Fruit fly (Drosophila melanogaster): ENCODE results near the gene CG5687.

The CG5687 gene

DNA sequence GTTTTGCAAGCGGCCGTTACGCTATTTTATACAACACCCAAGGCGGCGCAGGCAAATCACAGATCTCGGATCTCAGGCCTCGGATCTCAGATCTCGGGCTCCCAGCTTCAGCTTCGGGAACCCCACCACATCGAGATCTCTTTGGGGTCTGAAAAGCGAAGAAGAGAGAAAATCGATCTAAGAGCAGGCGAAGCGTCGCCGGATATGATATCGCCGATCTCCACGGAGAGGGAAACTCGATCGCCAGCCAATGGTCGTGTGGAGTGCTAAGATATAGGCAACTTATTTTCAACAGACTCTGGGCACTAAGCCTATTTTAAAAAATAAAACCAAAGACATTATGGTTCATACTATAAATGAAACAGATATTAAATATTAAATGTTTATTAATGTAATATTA lies at the start of gene CG5687, which contains the start of gene CG46523:
TSS of gene CG5687 (minus strand) at position 337 of the 400 bp plus-strand sequence.
TSS of gene CG46523 (minus strand) at position 337 of the 400 bp plus-strand sequence.
- TF ChIP-seq EcR (GFP tag; optimal IDR thresholded peaks at IDR 0.05) (no peak), CG8478 (optimal IDR thresholded peaks at IDR 0.05) (no peak), psq (optimal IDR thresholded peaks at IDR 0.05) (no peak), Dll (optimal IDR thresholded peaks at IDR 0.05) (no peak), pan (optimal IDR thresholded peaks at IDR 0.05) (no peak), usp (GFP tag; optimal IDR thresholded peaks at IDR 0.05) (no peak)

DNA sequence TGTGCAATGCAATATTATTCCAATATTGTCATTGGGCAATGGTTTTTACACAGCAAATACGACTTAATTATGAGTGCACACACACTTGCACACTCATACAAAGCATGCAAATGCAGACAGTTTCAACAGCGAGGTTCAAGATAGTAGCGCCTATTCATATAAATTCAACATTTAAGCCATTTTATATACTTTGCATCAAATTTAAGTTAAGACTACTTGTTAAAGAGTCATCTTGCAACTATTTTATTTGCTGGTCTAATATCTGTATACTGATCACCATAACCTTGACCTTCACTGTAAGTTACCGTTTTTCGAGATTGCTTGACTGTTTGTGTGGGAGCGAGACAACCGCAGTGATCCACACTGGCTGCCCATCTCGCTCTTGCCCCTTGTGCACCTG lies 46.5 kb upstream of the CG5687 start:
- TF ChIP-seq psq (optimal IDR thresholded peaks at IDR 0.05) (no peak), EcR (GFP tag; optimal IDR thresholded peaks at IDR 0.05) (no peak), Dll (optimal IDR thresholded peaks at IDR 0.05) (no peak), pan (optimal IDR thresholded peaks at IDR 0.05) (no peak), usp (GFP tag; optimal IDR thresholded peaks at IDR 0.05) (no peak), CG8478 (optimal IDR thresholded peaks at IDR 0.05) (no peak)

DNA sequence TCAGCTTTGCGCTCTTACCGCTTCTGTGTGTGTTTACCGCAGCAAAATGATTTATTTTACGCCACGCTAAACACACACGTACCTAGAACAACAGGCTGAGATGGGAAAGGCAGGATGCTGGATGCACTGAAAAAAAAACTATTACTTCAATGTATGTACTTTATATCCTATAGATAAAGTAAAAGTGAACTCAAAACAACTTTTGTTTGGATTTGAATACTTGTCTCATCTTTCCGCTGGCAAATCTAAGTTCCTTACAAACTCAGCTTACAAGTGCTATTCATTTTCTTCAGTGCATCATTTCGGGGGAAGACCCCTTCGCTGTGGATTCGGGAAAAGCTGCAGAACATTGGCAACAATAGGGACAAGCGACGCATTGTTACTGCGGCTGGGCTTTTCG lies 37.9 kb upstream of the CG5687 start:
- TF ChIP-seq usp (GFP tag; optimal IDR thresholded peaks at IDR 0.05) (no peak), EcR (GFP tag; optimal IDR thresholded peaks at IDR 0.05) (no peak), pan (optimal IDR thresholded peaks at IDR 0.05) (no peak), psq (optimal IDR thresholded peaks at IDR 0.05) (no peak), CG8478 (optimal IDR thresholded peaks at IDR 0.05) (no peak), Dll (optimal IDR thresholded peaks at IDR 0.05) (no peak)

DNA sequence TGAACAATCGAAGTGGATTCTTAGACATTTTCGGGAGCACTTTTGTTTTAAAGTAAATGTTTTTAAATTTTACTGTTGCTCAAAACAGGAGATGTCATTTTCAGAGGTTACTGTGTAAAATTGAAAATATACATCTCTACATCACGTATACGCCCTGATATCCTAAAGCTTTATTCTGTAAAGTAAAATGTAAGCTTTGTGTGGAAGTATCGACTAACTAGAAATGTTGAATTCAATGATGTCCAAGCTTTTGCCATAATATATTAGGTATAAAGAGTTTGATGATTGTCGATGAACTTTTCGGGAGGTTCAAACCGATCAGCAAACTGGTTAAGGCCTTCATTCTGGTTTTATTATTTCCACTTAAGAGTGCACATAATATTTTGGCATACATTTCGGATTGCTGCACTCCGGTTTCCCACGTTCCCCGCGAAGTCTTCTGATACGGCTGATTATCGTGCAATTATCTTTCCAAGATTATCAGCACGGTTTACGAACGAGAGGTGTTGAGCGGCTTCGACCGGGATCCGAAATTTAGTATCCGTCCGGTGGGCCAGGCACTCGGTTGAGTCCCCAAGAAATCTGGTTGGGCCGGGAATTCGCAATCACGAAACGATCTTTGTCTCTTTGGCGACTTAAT lies 32.3 kb upstream of the CG5687 start, which contains the start of the genes CG11815 and acs:
TSS of gene CG11815 (minus strand) at position 98 of the 640 bp plus-strand sequence.
TSS of gene acs (plus strand) at position 536 of the 640 bp plus-strand sequence.
- TF ChIP-seq psq (optimal IDR thresholded peaks at IDR 0.05) (no peak), pan (optimal IDR thresholded peaks at IDR 0.05) (no peak), usp (GFP tag; optimal IDR thresholded peaks at IDR 0.05) (no peak), CG8478 (optimal IDR thresholded peaks at IDR 0.05) (no peak), EcR (GFP tag; optimal IDR thresholded peaks at IDR 0.05) (no peak)

DNA sequence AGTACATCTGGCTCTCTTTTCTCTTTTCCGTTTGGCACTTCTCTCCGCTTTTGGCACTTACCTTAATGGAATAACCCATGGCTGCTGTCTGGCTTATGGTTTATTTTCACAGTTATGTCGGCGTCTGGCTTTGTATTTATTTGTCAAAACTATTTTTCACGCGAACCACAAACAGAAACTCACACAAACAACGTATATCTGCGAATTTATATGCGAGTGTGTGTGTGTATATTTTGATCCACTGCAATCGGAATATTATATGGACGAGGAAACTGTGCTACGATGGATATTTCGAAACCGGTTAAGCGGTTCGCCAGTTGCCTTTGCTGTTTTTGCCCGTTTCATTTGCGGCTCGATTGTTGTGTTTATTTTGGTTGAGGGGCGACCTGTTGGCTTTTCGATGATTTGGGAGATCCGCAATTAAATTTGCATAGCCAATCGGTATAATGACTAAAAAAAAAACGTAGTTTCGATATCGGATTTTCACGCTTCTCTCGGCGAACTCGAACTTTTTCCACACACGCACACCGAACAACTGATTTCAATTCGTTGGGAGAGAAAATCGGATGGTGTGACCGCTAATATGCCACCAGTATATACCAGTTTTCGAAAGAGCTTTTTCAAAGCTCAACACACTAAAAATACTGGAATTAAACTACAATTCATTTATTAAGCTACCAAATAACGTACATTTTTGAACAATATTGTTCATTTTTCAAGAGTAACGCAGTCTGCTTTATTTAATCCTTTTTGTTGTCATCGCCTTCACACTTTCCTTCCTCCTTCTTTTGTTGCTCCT lies 30.8 kb upstream of the CG5687 start, which contains the start of gene CG1927:
TSS of gene CG1927 (minus strand) at position 541 of the 799 bp plus-strand sequence.
- TF ChIP-seq EcR (GFP tag; optimal IDR thresholded peaks at IDR 0.05) (no peak), usp (GFP tag; optimal IDR thresholded peaks at IDR 0.05) (no peak), pan (optimal IDR thresholded peaks at IDR 0.05) (no peak), Dll (optimal IDR thresholded peaks at IDR 0.05) (no peak), psq (optimal IDR thresholded peaks at IDR 0.05) (no peak), CG8478 (optimal IDR thresholded peaks at IDR 0.05) (no peak)

DNA sequence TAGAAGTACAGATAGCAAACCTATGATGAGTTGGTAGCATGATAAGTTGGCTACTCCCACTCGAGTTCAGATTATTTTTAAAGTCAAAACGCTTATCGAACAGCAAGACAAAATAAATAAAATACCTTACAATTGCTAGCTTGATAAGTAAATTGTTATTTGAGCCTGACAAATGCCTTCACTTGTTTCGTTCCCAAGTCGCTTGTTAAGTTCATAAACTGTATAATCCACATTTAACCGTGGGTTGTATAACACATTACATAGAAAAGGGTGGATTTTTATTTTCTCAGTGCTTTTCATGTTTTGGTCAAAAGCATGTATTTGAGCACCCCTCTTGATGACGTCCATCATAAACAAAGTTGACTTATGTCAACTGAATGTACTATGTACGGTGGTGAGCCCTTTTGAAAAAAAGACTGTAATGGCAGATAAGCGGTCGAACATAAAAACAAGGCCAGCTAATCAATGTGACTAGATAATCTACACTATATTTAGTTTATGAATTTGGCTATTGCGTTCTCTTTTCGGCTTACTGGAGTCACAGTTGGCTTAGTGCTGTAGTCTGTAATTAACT lies 30.0 kb upstream of the CG5687 start:
- TF ChIP-seq CG8478 (optimal IDR thresholded peaks at IDR 0.05) (no peak), usp (GFP tag; optimal IDR thresholded peaks at IDR 0.05) (no peak), pan (optimal IDR thresholded peaks at IDR 0.05) (no peak), psq (optimal IDR thresholded peaks at IDR 0.05) (no peak), Dll (optimal IDR thresholded peaks at IDR 0.05) (no peak), EcR (GFP tag; optimal IDR thresholded peaks at IDR 0.05) (no peak)

DNA sequence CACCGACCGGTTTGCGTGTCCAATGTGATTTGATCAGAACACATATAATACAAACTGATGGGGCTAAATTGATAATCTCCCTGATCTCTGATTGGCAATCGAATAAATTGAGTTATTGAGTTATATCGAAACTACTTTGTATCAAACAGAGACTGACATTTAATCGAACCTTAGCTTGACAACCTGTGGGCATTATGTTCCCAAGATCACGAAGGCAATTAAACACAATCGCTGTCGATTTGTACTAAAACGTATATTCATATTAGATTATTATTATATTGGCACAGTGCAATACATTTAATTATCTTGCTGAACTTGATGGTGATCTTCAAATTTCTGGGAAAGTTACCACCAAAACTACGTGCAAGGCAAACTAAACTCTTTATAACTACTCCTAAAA lies 29.5 kb upstream of the CG5687 start:
- TF ChIP-seq pan (optimal IDR thresholded peaks at IDR 0.05) (no peak), EcR (GFP tag; optimal IDR thresholded peaks at IDR 0.05) (no peak), CG8478 (optimal IDR thresholded peaks at IDR 0.05) (no peak)

DNA sequence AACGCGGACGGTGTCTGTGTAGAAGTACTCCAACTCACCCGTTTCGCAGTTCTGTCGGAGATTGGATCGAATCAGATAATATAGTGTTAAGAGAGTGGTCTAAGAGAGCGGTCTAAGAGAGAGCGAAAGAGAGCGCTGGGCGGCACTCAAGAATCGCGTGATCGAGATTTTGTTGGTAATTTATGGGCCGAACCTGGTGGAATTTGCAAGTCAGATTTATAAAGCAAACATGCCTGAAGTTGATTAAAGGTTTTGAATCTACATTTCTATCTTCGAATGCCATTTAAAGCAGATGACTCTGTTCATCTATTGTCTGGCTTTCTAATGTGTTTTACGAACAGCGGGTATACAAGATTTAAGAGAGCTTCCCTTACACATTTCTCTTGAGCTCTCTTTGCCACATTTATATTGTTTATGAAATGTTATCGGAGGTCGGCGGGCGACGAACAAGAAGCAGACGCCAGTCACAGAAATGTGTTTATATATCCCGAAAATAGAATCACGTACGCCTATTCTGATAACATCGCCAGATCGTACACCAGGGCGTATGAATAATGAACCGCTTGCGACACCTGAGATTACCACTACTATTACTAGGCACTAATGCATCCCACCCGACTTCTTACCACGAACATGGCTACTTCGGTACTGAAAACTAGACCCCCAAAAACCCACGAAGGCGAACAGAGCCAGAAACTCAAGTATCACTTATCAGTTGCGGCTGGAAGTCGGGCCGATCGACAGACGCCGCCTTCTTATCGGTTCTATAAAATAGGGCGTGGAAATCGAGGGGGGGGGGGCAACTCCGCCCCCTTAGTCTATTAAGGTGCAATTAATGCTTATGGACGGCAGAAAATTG lies 28.8 kb upstream of the CG5687 start:
- TF ChIP-seq psq (optimal IDR thresholded peaks at IDR 0.05): no peak
- TF ChIP-seq CG8478 (optimal IDR thresholded peaks at IDR 0.05): no peak
- no peak for TF ChIP-seq EcR (GFP tag; optimal IDR thresholded peaks at IDR 0.05)
- TF ChIP-seq Dll (optimal IDR thresholded peaks at IDR 0.05): no peak
- TF ChIP-seq usp (GFP tag; optimal IDR thresholded peaks at IDR 0.05): no peak
- no peak for TF ChIP-seq pan (optimal IDR thresholded peaks at IDR 0.05)

DNA sequence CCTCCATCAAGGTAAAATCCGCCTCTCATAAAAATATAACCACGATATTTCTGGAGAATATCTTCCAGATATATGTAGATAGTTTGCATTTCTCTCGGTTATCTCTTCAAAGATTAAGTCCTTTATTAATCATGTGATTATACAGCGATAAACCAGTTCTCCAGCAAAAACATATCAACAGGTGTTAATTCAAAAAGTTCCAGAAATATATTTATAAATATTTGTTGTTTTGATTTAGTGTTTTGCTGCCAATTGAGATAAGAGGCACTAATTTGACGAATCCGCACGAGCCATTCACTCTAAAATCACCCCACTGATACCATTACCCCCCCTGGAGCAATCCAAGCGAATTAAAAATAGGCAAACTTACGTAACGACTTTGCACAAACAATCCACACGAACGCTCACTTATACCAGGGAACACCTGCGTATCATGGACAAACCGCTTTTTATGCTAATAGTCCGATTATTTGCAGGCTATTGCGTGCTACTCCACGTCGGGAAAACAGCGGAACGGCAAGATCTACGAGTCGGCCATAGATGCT lies 25.8 kb upstream of the CG5687 start:
- TF ChIP-seq CG8478 (optimal IDR thresholded peaks at IDR 0.05) (no peak), Dll (optimal IDR thresholded peaks at IDR 0.05) (no peak)

DNA sequence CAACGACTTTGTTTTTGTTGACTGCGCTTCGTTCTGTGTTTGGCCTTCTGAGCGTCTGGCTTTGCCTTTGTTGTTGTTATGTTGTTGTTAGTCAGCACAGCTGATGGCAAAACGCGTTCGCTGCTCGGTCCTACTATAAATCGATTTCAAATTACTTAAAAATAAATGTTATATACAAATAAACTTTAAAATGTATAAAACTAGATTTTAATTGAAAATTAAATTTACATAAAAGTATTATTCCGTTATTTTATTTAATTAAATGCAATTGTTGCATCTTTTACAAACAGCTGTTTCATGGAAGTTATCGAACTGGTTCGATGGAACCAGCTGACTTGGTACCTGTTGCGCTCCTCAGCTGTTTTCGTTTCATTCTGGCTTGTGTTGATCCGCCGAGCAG lies 25.2 kb upstream of the CG5687 start, which contains the start of gene mv:
TSS of gene mv (minus strand) at position 80 of the 400 bp plus-strand sequence.
- TF ChIP-seq psq (optimal IDR thresholded peaks at IDR 0.05) (no peak), Dll (optimal IDR thresholded peaks at IDR 0.05) (no peak), CG8478 (optimal IDR thresholded peaks at IDR 0.05) (no peak), EcR (GFP tag; optimal IDR thresholded peaks at IDR 0.05) (no peak), pan (optimal IDR thresholded peaks at IDR 0.05) (no peak), usp (GFP tag; optimal IDR thresholded peaks at IDR 0.05) (no peak)

DNA sequence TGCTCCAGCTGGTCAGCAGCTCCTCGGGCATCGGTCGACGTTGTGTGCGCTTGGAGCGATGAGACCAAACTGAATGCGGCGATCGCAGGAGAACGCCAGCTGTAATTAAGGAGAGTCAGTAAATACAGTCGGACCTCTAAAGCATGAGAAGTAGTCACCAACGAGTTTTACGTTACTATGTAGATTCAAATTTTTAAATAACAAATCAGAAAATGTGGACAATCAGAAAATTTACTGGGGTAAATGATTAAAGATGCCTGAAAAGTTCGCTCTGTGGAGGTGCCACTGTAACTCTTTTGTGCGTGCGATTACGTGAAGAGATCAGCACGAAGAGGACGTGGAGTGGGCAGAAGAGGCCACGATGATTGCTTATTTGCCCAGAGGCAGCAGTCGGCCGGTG lies 24.1 kb upstream of the CG5687 start, which contains the start of gene SCOT:
TSS of gene SCOT (plus strand) at position 180 of the 400 bp plus-strand sequence.
- no peak for TF ChIP-seq usp (GFP tag; optimal IDR thresholded peaks at IDR 0.05)
- TF ChIP-seq pan (optimal IDR thresholded peaks at IDR 0.05): no peak
- no peak for TF ChIP-seq CG8478 (optimal IDR thresholded peaks at IDR 0.05)
- TF ChIP-seq Dll (optimal IDR thresholded peaks at IDR 0.05): no peak
- TF ChIP-seq psq (optimal IDR thresholded peaks at IDR 0.05): no peak
- no peak for TF ChIP-seq EcR (GFP tag; optimal IDR thresholded peaks at IDR 0.05)

Data from whole organism.